Worm (Caenorhabditis elegans): Measurements from ENCODE around the gene ZK262.4.

ce11 chrV:18461200-18461728 is 36.9 kb upstream of the ZK262.4 start, which contains the start of gene ZK228.3:
- TF ChIP-seq ZK546.5 (tag; optimal IDR thresholded peaks at IDR 0.05): no peak
- peak; percentile 52 for TF ChIP-seq hlh-11 (tag; optimal IDR thresholded peaks at IDR 0.05)
- no peak for TF ChIP-seq ceh-44 (GFP tag; IDR thresholded peaks at IDR 0.05)
- TF ChIP-seq egl-27 (tag; optimal IDR thresholded peaks at IDR 0.05): no peak
- no peak for TF ChIP-seq nhr-237 (tag; optimal IDR thresholded peaks at IDR 0.05)
- TF ChIP-seq snpc-1.2 (GFP tag; IDR thresholded peaks at IDR 0.05): no peak
- TF ChIP-seq F49E8.2 (tag; optimal IDR thresholded peaks at IDR 0.05; ENCODE audit: borderline replicate concordance): no peak
- TF ChIP-seq unc-62 (GFP tag; optimal IDR thresholded peaks at IDR 0.05 in 1 of 2): no peak
- no peak for TF ChIP-seq unc-62 (tag; optimal IDR thresholded peaks at IDR 0.05)
- TF ChIP-seq ceh-28 (tag; optimal IDR thresholded peaks at IDR 0.05): no peak
- no peak for TF ChIP-seq dpl-1 (GFP tag; optimal IDR thresholded peaks at IDR 0.05)

Data from whole organism, L4 larva.